Fruit fly (Drosophila melanogaster) Kc167 (cell line): ENCODE results near the gene CG15728.

Source experiments
- Myc ChIP-seq: fragments of >200 bp; optimal IDR thresholded peaks from 2 replicates; lab custom pipeline; 2017; ENCODE audit warnings: missing external identifiers
- Sin3A ChIP-seq: fragments of >200 bp; optimal IDR thresholded peaks from 2 replicates; lab custom pipeline; 2018; ENCODE audit warnings: missing external identifiers
- h ChIP-seq: fragments of >200 bp; optimal IDR thresholded peaks from 3 replicates; lab custom pipeline; 2018; ENCODE audit warnings: missing external identifiers
- insv ChIP-seq: fragments of >200 bp; optimal IDR thresholded peaks from 3 replicates; lab custom pipeline; 2018; ENCODE audit warnings: missing external identifiers
- psq ChIP-seq: fragments of >200 bp; optimal IDR thresholded peaks from 2 replicates; lab custom pipeline; 2017; ENCODE audit warnings: missing external identifiers
- ttk ChIP-seq: sonication (Bioruptor generic); optimal IDR thresholded peaks from 2 replicates; lab custom pipeline; 2017; ENCODE audit warnings: missing external identifiers

- TF ChIP-seq psq (lab: Kevin White, UChicago) (no peak), insv (lab: Kevin White, UChicago) (no peak), ttk (lab: Kevin White, UChicago) (no peak), Myc (lab: Kevin White, UChicago) (no peak), h (lab: Kevin White, UChicago) (no peak), Sin3A (lab: Kevin White, UChicago) (no peak)
These were observed 42.9 kb downstream of the CG15728 start for dm6 chrX:12667008-12667407.
